Worm (Caenorhabditis elegans): ENCODE measurements around the gene rpc-1.

Gene rpc-1

ce11 chrIV:7205969-7206368, 40.4 kb upstream of the rpc-1 start, which contains the start of gene kcc-1:
TSS of gene kcc-1 (plus strand) at chrIV:7206269.
- TF ChIP-seq nhr-21 (tag; optimal IDR thresholded peaks at IDR 0.05) (no peak), ztf-4 (tag; optimal IDR thresholded peaks at IDR 0.05) (no peak), nhr-11 (tag; optimal IDR thresholded peaks at IDR 0.05) (no peak), fos-1 (tag; optimal IDR thresholded peaks at IDR 0.05) (no peak), unc-55 (GFP tag; optimal IDR thresholded peaks at IDR 0.05) (no peak), alr-1 (tag; optimal IDR thresholded peaks at IDR 0.05) (no peak), zag-1 (tag; optimal IDR thresholded peaks at IDR 0.05) (no peak)

- TF ChIP-seq R02D3.7 (tag; optimal IDR thresholded peaks at IDR 0.05) = no peak
- TF ChIP-seq F13H6.1 (tag; optimal IDR thresholded peaks at IDR 0.05) = no peak
- TF ChIP-seq Y55F3AM.14 (GFP tag; optimal IDR thresholded peaks at IDR 0.05) = no peak
- TF ChIP-seq lin-13 (GFP tag; optimal IDR thresholded peaks at IDR 0.05) = no peak
- no peak for TF ChIP-seq egl-27 (tag; optimal IDR thresholded peaks at IDR 0.05)
- TF ChIP-seq sem-4 (tag; optimal IDR thresholded peaks at IDR 0.05) = no peak
- no peak for TF ChIP-seq nhr-77 (tag; optimal IDR thresholded peaks at IDR 0.05)
- TF ChIP-seq ZK546.5 (tag; optimal IDR thresholded peaks at IDR 0.05) = no peak
- no peak for TF ChIP-seq C34F6.9 (tag; optimal IDR thresholded peaks at IDR 0.05)
These were observed 38.1 kb upstream of the rpc-1 start, which contains the start of gene R13A1.3 for ce11 chrIV:7203696-7204095. TSS of gene R13A1.3 (plus strand) at chrIV:7203996.

ce11 chrIV:7196853-7197252, 31.3 kb upstream of the rpc-1 start, which contains the start of gene unc-8:
TSS of gene unc-8 (plus strand) at chrIV:7197153.
- no peak for TF ChIP-seq lin-11 (tag; optimal IDR thresholded peaks at IDR 0.05)
- TF ChIP-seq C34F6.9 (tag; optimal IDR thresholded peaks at IDR 0.05) = no peak
- TF ChIP-seq ztf-4 (tag; optimal IDR thresholded peaks at IDR 0.05) = no peak
- no peak for TF ChIP-seq mdl-1 (tag; optimal IDR thresholded peaks at IDR 0.05)
- no peak for TF ChIP-seq unc-62 (GFP tag; optimal IDR thresholded peaks at IDR 0.05)
- TF ChIP-seq dmd-4 (tag; optimal IDR thresholded peaks at IDR 0.05) = no peak
- TF ChIP-seq F13H6.1 (tag; optimal IDR thresholded peaks at IDR 0.05) = no peak
- no peak for TF ChIP-seq nhr-77 (tag; optimal IDR thresholded peaks at IDR 0.05)
- TF ChIP-seq fos-1 (tag; optimal IDR thresholded peaks at IDR 0.05) = no peak
- no peak for TF ChIP-seq nhr-10 (tag; optimal IDR thresholded peaks at IDR 0.05)
- no peak for TF ChIP-seq crh-2 (tag; optimal IDR thresholded peaks at IDR 0.05)
- no peak for TF ChIP-seq peb-1 (tag; optimal IDR thresholded peaks at IDR 0.05)
- TF ChIP-seq ama-1 (optimal IDR thresholded peaks at IDR 0.05) = no peak
- TF ChIP-seq lin-13 (GFP tag; optimal IDR thresholded peaks at IDR 0.05) = no peak
- no peak for TF ChIP-seq zag-1 (tag; optimal IDR thresholded peaks at IDR 0.05)

ce11 chrIV:7195734-7196133, 30.2 kb upstream of the rpc-1 start, which contains the start of gene best-16:
TSS of gene best-16 (minus strand) at chrIV:7195834.
- TF ChIP-seq alr-1 (tag; optimal IDR thresholded peaks at IDR 0.05) (no peak), R02D3.7 (tag; optimal IDR thresholded peaks at IDR 0.05) (no peak), crh-2 (tag; optimal IDR thresholded peaks at IDR 0.05) (no peak), sma-3 (GFP tag; optimal IDR thresholded peaks at IDR 0.05) (no peak), mab-5 (tag; optimal IDR thresholded peaks at IDR 0.05) (no peak), elt-1 (tag; optimal IDR thresholded peaks at IDR 0.05) (no peak), nhr-25 (tag; optimal IDR thresholded peaks at IDR 0.05) (no peak), unc-39 (tag; optimal IDR thresholded peaks at IDR 0.05) (no peak), nhr-12 (tag; optimal IDR thresholded peaks at IDR 0.05) (no peak), lin-11 (tag; optimal IDR thresholded peaks at IDR 0.05) (no peak), fos-1 (tag; optimal IDR thresholded peaks at IDR 0.05) (no peak), Y55F3AM.14 (GFP tag; optimal IDR thresholded peaks at IDR 0.05) (no peak), elt-3 (tag; optimal IDR thresholded peaks at IDR 0.05) (no peak)

- TF ChIP-seq lsy-2 (tag; optimal IDR thresholded peaks at IDR 0.05) (no peak), ceh-82 (tag; optimal IDR thresholded peaks at IDR 0.05) (no peak), ztf-4 (tag; optimal IDR thresholded peaks at IDR 0.05) (no peak), dmd-4 (tag; optimal IDR thresholded peaks at IDR 0.05) (no peak), lin-11 (tag; optimal IDR thresholded peaks at IDR 0.05) (no peak), snpc-4 (tag; optimal IDR thresholded peaks at IDR 0.05) (no peak), lin-39 (tag; optimal IDR thresholded peaks at IDR 0.05) (no peak), alr-1 (tag; optimal IDR thresholded peaks at IDR 0.05) (no peak), nhr-21 (tag; optimal IDR thresholded peaks at IDR 0.05) (no peak), R02D3.7 (tag; optimal IDR thresholded peaks at IDR 0.05) (no peak), skn-1 (tag; optimal IDR thresholded peaks at IDR 0.05) (no peak), unc-39 (tag; optimal IDR thresholded peaks at IDR 0.05) (no peak)
These were observed 26.2 kb upstream of the rpc-1 start, which contains the start of gene R13A1.5 for ce11 chrIV:7191745-7192144. TSS of gene R13A1.5 (minus strand) at chrIV:7191845.
